Fruit fly (Drosophila melanogaster) whole organism, embryonic: Measurements from ENCODE around the gene CG32573.
A peak's percentile ranks its signal among the peaks of the same experiment; 100 is the strongest.

ENCODE experiments used
- B-H2 ChIP-seq: fragments of 200-800 bp; sonication (Bioruptor generic); optimal IDR thresholded peaks from 2 replicates; lab custom pipeline; 2018; ENCODE audit warnings: missing biosample characterization, mild to moderate bottlenecking, missing genetic modification characterization
- CG10147 ChIP-seq: fragments of 200-800 bp; sonication (Bioruptor generic); optimal IDR thresholded peaks from 2 replicates; lab custom pipeline; 2019; ENCODE audit warnings: missing biosample characterization, mild to moderate bottlenecking, missing genetic modification characterization, moderate library complexity
- CG10209 ChIP-seq: fragments of 200-800 bp; sonication (Bioruptor generic); optimal IDR thresholded peaks from 3 replicates; lab custom pipeline; 2017; ENCODE audit warnings: missing biosample characterization, mild to moderate bottlenecking, missing genetic modification characterization, missing genetic modification reagents
- CG11398 ChIP-seq: fragments of 200-800 bp; sonication (Bioruptor generic); optimal IDR thresholded peaks from 2 replicates; lab custom pipeline; 2016; ENCODE audit warnings: missing biosample characterization, missing genetic modification characterization
- CG12219 ChIP-seq: fragments of 200-800 bp; sonication (Bioruptor generic); optimal IDR thresholded peaks from 3 replicates; lab custom pipeline; 2018; ENCODE audit warnings: missing biosample characterization, mild to moderate bottlenecking, missing genetic modification characterization
- CG14050 ChIP-seq: fragments of 200-800 bp; sonication (Bioruptor generic); IDR thresholded peaks from 3 replicates; pipeline ENCODE4 v1.3.6; 2022; ENCODE audit warnings: missing biosample characterization, missing genetic modification characterization
- CG1529 ChIP-seq: fragments of 200-800 bp; sonication (Bioruptor generic); optimal IDR thresholded peaks from 3 replicates; lab custom pipeline; 2018; ENCODE audit warnings: missing biosample characterization, missing genetic modification characterization
- CG18262 ChIP-seq: fragments of 200-800 bp; optimal IDR thresholded peaks from 3 replicates; lab custom pipeline; 2019; ENCODE audit warnings: missing biosample characterization, mild to moderate bottlenecking, missing genetic modification characterization, moderate library complexity
- CG18599 ChIP-seq: fragments of 200-800 bp; sonication (Bioruptor generic); optimal IDR thresholded peaks from 3 replicates; lab custom pipeline; 2017; ENCODE audit warnings: missing biosample characterization, missing genetic modification characterization, mild to moderate bottlenecking, moderate library complexity, missing genetic modification reagents
- CG2120 ChIP-seq: fragments of 200-800 bp; sonication (Bioruptor generic); optimal IDR thresholded peaks from 3 replicates; lab custom pipeline; 2016; ENCODE audit warnings: missing biosample characterization, missing genetic modification characterization
- CG2202 ChIP-seq: fragments of 200-800 bp; sonication (Bioruptor generic); optimal IDR thresholded peaks from 2 replicates; lab custom pipeline; 2018; ENCODE audit warnings: missing biosample characterization, mild to moderate bottlenecking, missing genetic modification characterization
- CG30431 ChIP-seq: fragments of 200-800 bp; sonication (Bioruptor generic); optimal IDR thresholded peaks from 2 replicates; lab custom pipeline; 2017; ENCODE audit warnings: missing biosample characterization, missing genetic modification characterization
- CG3407 ChIP-seq: fragments of 200-800 bp; sonication (Bioruptor generic); optimal IDR thresholded peaks from 2 replicates; lab custom pipeline; 2018; ENCODE audit warnings: missing biosample characterization, mild to moderate bottlenecking, missing genetic modification characterization
- CG3838 ChIP-seq: fragments of 200-800 bp; sonication (Bioruptor generic); optimal IDR thresholded peaks from 3 replicates; lab custom pipeline; 2016; ENCODE audit warnings: missing biosample characterization, missing genetic modification characterization
- CG4328 ChIP-seq: fragments of 200-800 bp; sonication (Bioruptor generic); optimal IDR thresholded peaks from 3 replicates; lab custom pipeline; 2017; ENCODE audit warnings: missing biosample characterization, missing genetic modification reagents, missing genetic modification characterization
- CG8924 ChIP-seq: fragments of 200-800 bp; optimal IDR thresholded peaks from 3 replicates; lab custom pipeline; 2019; ENCODE audit warnings: missing biosample characterization, mild to moderate bottlenecking, missing genetic modification characterization, moderate library complexity
- CG8944 ChIP-seq: fragments of 200-800 bp; sonication (Bioruptor generic); optimal IDR thresholded peaks from 3 replicates; lab custom pipeline; 2016; ENCODE audit warnings: missing biosample characterization, missing genetic modification characterization
- CG9876 ChIP-seq: fragments of 200-800 bp; sonication (Bioruptor generic); optimal IDR thresholded peaks from 2 replicates; lab custom pipeline; 2016; ENCODE audit warnings: missing biosample characterization, missing genetic modification characterization
- Dp ChIP-seq: fragments of 200-800 bp; sonication (Bioruptor generic); optimal IDR thresholded peaks from 2 replicates; lab custom pipeline; 2018; ENCODE audit warnings: missing biosample characterization, mild to moderate bottlenecking, missing genetic modification characterization, moderate library complexity
- Hr39 ChIP-seq: fragments of >200 bp; optimal IDR thresholded peaks from 2 replicates; lab custom pipeline; 2017
- Hr78 ChIP-seq, 2 experiments: fragments of 200-800 bp in 1 of 2; fragments of >200 bp in 1 of 2; sonication (Bioruptor generic) in 1 of 2; optimal IDR thresholded peaks; 2 replicates each; lab custom pipeline; 2017 to 2019; ENCODE audit warnings: missing biosample characterization in 2 of 2, missing genetic modification characterization in 2 of 2, mild to moderate bottlenecking in 1 of 2, moderate library complexity in 1 of 2
- Lim3 ChIP-seq: fragments of 200-800 bp; sonication (Bioruptor generic); IDR thresholded peaks from 2 replicates; pipeline ENCODE4 v1.3.6; 2022; ENCODE audit warnings: missing biosample characterization, missing genetic modification characterization
- Rx ChIP-seq: fragments of 200-800 bp; sonication (Bioruptor generic); IDR thresholded peaks from 2 replicates; pipeline ENCODE4 v1.3.6; 2022; ENCODE audit warnings: missing biosample characterization, missing genetic modification characterization
- Sox100B ChIP-seq: fragments of 200-800 bp; sonication (Bioruptor generic); optimal IDR thresholded peaks from 3 replicates; lab custom pipeline; 2018; ENCODE audit warnings: missing biosample characterization, mild to moderate bottlenecking, missing genetic modification characterization
- Taf1 ChIP-seq: fragments of 200-800 bp; sonication (Bioruptor generic); IDR thresholded peaks from 2 replicates; pipeline ENCODE4 v1.3.6; 2022; ENCODE audit warnings: missing biosample characterization, missing genetic modification characterization
- Xrp1 ChIP-seq: fragments of 200-800 bp; sonication (Bioruptor generic); IDR thresholded peaks from 2 replicates; pipeline ENCODE4 v1.3.6; 2022; ENCODE audit warnings: missing biosample characterization, missing genetic modification characterization
- abd-A ChIP-seq: fragments of 200-800 bp; sonication (Bioruptor generic); optimal IDR thresholded peaks from 3 replicates; lab custom pipeline; 2019; ENCODE audit warnings: missing biosample characterization, mild to moderate bottlenecking, missing genetic modification characterization, moderate library complexity
- amos ChIP-seq: fragments of 200-800 bp; sonication (Bioruptor generic); IDR thresholded peaks from 2 replicates; pipeline ENCODE4 v1.3.6; 2022; ENCODE audit warnings: missing biosample characterization, missing genetic modification characterization; ENCODE audit not compliant: partially characterized antibody
- bbx ChIP-seq: fragments of 200-800 bp; sonication (Bioruptor generic); IDR thresholded peaks from 2 replicates; pipeline ENCODE4 v1.3.6; 2022; ENCODE audit warnings: missing biosample characterization, missing genetic modification characterization; ENCODE audit not compliant: partially characterized antibody
- cato ChIP-seq: fragments of 200-800 bp; sonication (Bioruptor generic); optimal IDR thresholded peaks from 2 replicates; lab custom pipeline; 2016; ENCODE audit warnings: missing biosample characterization, missing genetic modification characterization, borderline replicate concordance
- chm ChIP-seq: fragments of 200-800 bp; sonication (Bioruptor generic); IDR thresholded peaks from 2 replicates; pipeline ENCODE4 v1.3.6; 2022; ENCODE audit warnings: missing biosample characterization, missing genetic modification characterization
- da ChIP-seq: fragments of 200-800 bp; sonication (Bioruptor generic); optimal IDR thresholded peaks from 2 replicates; lab custom pipeline; 2016; ENCODE audit warnings: missing biosample characterization, missing genetic modification characterization
- dati ChIP-seq: fragments of 200-800 bp; sonication (Bioruptor generic); IDR thresholded peaks from 2 replicates; pipeline ENCODE4 v1.3.6; 2022; ENCODE audit warnings: missing biosample characterization, missing genetic modification characterization
- ewg ChIP-seq: fragments of 200-800 bp; sonication (Bioruptor generic); optimal IDR thresholded peaks from 3 replicates; lab custom pipeline; 2017; ENCODE audit warnings: mild to moderate bottlenecking, missing biosample characterization, missing genetic modification reagents, missing genetic modification characterization
- grn ChIP-seq: fragments of 200-800 bp; sonication (Bioruptor generic); optimal IDR thresholded peaks from 3 replicates; lab custom pipeline; 2017; ENCODE audit warnings: missing biosample characterization, missing genetic modification characterization
- h ChIP-seq: fragments of >200 bp; optimal IDR thresholded peaks from 2 replicates; lab custom pipeline; 2017
- kah ChIP-seq: fragments of 200-800 bp; sonication (Bioruptor generic); optimal IDR thresholded peaks from 2 replicates; lab custom pipeline; 2018; ENCODE audit warnings: missing biosample characterization, mild to moderate bottlenecking, missing genetic modification characterization
- mirr ChIP-seq: fragments of 200-800 bp; sonication (Bioruptor generic); optimal IDR thresholded peaks from 3 replicates; lab custom pipeline; 2018; ENCODE audit warnings: missing biosample characterization, mild to moderate bottlenecking, missing genetic modification characterization
- nerfin-2 ChIP-seq: fragments of 200-800 bp; sonication (Bioruptor generic); IDR thresholded peaks from 2 replicates; pipeline ENCODE4 v1.3.6; 2022; ENCODE audit warnings: missing biosample characterization, missing genetic modification characterization; ENCODE audit not compliant: partially characterized antibody
- pho ChIP-seq: fragments of 200-800 bp; sonication (Bioruptor generic); optimal IDR thresholded peaks from 2 replicates; lab custom pipeline; 2016; ENCODE audit warnings: missing biosample characterization, missing genetic modification characterization
- prd ChIP-seq, 3 experiments: fragments of >200 bp in 2 of 3; fragments of 200-800 bp in 1 of 3; sonication (Bioruptor generic) in 1 of 3; optimal IDR thresholded peaks in 2 of 3; IDR thresholded peaks in 1 of 3; 2 replicates in 2 of 3; 3 replicates in 1 of 3; pipeline versions ENCODE4 v1.3.6 to Lab custom; 2017 to 2022; ENCODE audit warnings: missing biosample characterization in 1 of 3, missing genetic modification characterization in 1 of 3
- pros ChIP-seq: fragments of 200-800 bp; sonication (Bioruptor generic); optimal IDR thresholded peaks from 3 replicates; lab custom pipeline; 2019; ENCODE audit warnings: missing biosample characterization, mild to moderate bottlenecking, missing genetic modification characterization, moderate library complexity
- ro ChIP-seq: fragments of 200-800 bp; sonication (Bioruptor generic); IDR thresholded peaks from 2 replicates; pipeline ENCODE4 v1.3.6; 2022; ENCODE audit warnings: missing biosample characterization, missing genetic modification characterization
- sc ChIP-seq, 3 experiments: fragments of >200 bp in 2 of 3; fragments of 200-800 bp in 1 of 3; sonication (Bioruptor generic) in 1 of 3; optimal IDR thresholded peaks; 2 replicates in 2 of 3; 3 replicates in 1 of 3; lab custom pipeline; 2017; ENCODE audit warnings: mild to moderate bottlenecking in 1 of 3, missing biosample characterization in 1 of 3, missing genetic modification characterization in 1 of 3, missing genetic modification reagents in 1 of 3
- slp2 ChIP-seq: fragments of 200-800 bp; sonication (Bioruptor generic); optimal IDR thresholded peaks from 2 replicates; lab custom pipeline; 2016; ENCODE audit warnings: missing biosample characterization, missing genetic modification characterization
- stwl ChIP-seq: fragments of 200-800 bp; sonication (Bioruptor generic); optimal IDR thresholded peaks from 3 replicates; lab custom pipeline; 2018; ENCODE audit warnings: missing biosample characterization, mild to moderate bottlenecking, missing genetic modification characterization, moderate library complexity
- tna ChIP-seq: fragments of 200-800 bp; sonication (Bioruptor generic); IDR thresholded peaks from 2 replicates; pipeline ENCODE4 v1.3.6; 2022; ENCODE audit warnings: missing biosample characterization, missing genetic modification characterization; ENCODE audit not compliant: partially characterized antibody
- wor ChIP-seq: fragments of 200-800 bp; sonication (Bioruptor generic); IDR thresholded peaks from 2 replicates; pipeline ENCODE4 v1.3.6; 2022; ENCODE audit warnings: missing biosample characterization, missing genetic modification characterization
- z ChIP-seq: fragments of 200-800 bp; sonication (Bioruptor generic); IDR thresholded peaks from 3 replicates; pipeline ENCODE4 v1.3.6; 2022; ENCODE audit warnings: missing biosample characterization, missing genetic modification characterization
- zfh1 ChIP-seq: fragments of 200-800 bp; sonication (Bioruptor generic); IDR thresholded peaks from 3 replicates; pipeline ENCODE4 v1.3.6; 2022; ENCODE audit warnings: missing biosample characterization, missing genetic modification characterization

Gene CG32573

dm6 chrX:16691440-16691839 lies 40.3 kb downstream of the CG32573 start (continued):
- TF ChIP-seq CG9876, result peak; percentile 76
- peak; percentile 78 for TF ChIP-seq CG18599 (GFP tag; lab: Kevin White, UChicago)
- peak; percentile 89 for TF ChIP-seq Rx
- peak; percentile 91 for TF ChIP-seq Xrp1 (GFP tag; lab: Robert Waterston, UW)
- TF ChIP-seq slp2 (GFP tag; lab: Kevin White, UChicago), result peak; percentile 78
- TF ChIP-seq chm (GFP tag; lab: Robert Waterston, UW), result peak; percentile 93
- TF ChIP-seq CG4328, result peak; percentile 15
- TF ChIP-seq zfh1 (GFP tag; lab: Robert Waterston, UW), result peak; percentile 94
- peak; percentile 88 for TF ChIP-seq CG1529 (GFP tag; lab: Kevin White, UChicago)
- TF ChIP-seq CG12219, result peak; percentile 86
- no peak for TF ChIP-seq nerfin-2
- no peak for TF ChIP-seq B-H2 (GFP tag; lab: Kevin White, UChicago)
- peak; percentile 81 for TF ChIP-seq ewg (GFP tag; lab: Kevin White, UChicago)
- TF ChIP-seq bbx, result no peak
- peak; percentile 67 for TF ChIP-seq CG2120 (GFP tag; lab: Kevin White, UChicago)
- TF ChIP-seq CG3838, result peak; percentile 59
- TF ChIP-seq wor (GFP tag; lab: Robert Waterston, UW), result peak; percentile 77
- peak; percentile 80 for TF ChIP-seq CG10209 (GFP tag; lab: Kevin White, UChicago)
- peak; percentile 69; the same call in 2 of the 3 replicates for TF ChIP-seq z (GFP tag; lab: Robert Waterston, UW)
- no peak for TF ChIP-seq pros (GFP tag; lab: Kevin White, UChicago)
- peak; percentile 83 for TF ChIP-seq CG8924 (tag; lab: Kevin White, UChicago)
- TF ChIP-seq tna (GFP tag; lab: Robert Waterston, UW), result no peak
- TF ChIP-seq Dp (GFP tag; lab: Kevin White, UChicago), result no peak
- no peak for TF ChIP-seq Hr39 (lab: Kevin White, UChicago)
- TF ChIP-seq mirr, result no peak
- peak; percentile 85 for TF ChIP-seq CG14050
- TF ChIP-seq cato (GFP tag; lab: Kevin White, UChicago), result peak; percentile 68
- peak; percentile 84 for TF ChIP-seq CG3407 (GFP tag; lab: Kevin White, UChicago)
- TF ChIP-seq ro (GFP tag; lab: Robert Waterston, UW), result peak; percentile 59
- 0 out of 2 replicates have a peak, but pooled peaks have one; percentile 33 for TF ChIP-seq Taf1 (GFP tag; lab: Robert Waterston, UW)
- peak; percentile 29 for TF ChIP-seq da (GFP tag; lab: Kevin White, UChicago)
- peak; percentile 84 for TF ChIP-seq CG8944
- TF ChIP-seq CG2202 (tag; lab: Kevin White, UChicago), result peak; percentile 78
- TF ChIP-seq dati, result peak; percentile 83
- TF ChIP-seq Hr78 (GFP tag; optimal IDR thresholded peaks at IDR 0.05; lab: Kevin White, UChicago), result peak in 1 of 2 experiments; percentile 65
- peak; percentile 57 for TF ChIP-seq pho (GFP tag; lab: Kevin White, UChicago)
- peak; percentile 22 for TF ChIP-seq abd-A (tag; lab: Kevin White, UChicago)
- peak; percentile 9 for TF ChIP-seq grn (GFP tag; lab: Kevin White, UChicago)
- TF ChIP-seq stwl (tag; lab: Kevin White, UChicago), result peak; percentile 6
- peak; percentile 74 for TF ChIP-seq CG30431 (GFP tag; lab: Kevin White, UChicago)
- peak; percentile 67 for TF ChIP-seq CG10147 (GFP tag; lab: Kevin White, UChicago)
- TF ChIP-seq CG18262 (tag; lab: Kevin White, UChicago), result peak; percentile 89
- TF ChIP-seq Lim3 (GFP tag; lab: Robert Waterston, UW), result peak; percentile 46; the same call in 1 of the 2 replicates
- no peak for TF ChIP-seq prd (optimal IDR thresholded peaks at IDR 0.05; lab: Kevin White, UChicago)
- TF ChIP-seq prd (GFP tag; IDR thresholded peaks at IDR 0.05; lab: Robert Waterston, UW), result peak; percentile 91
- no peak for TF ChIP-seq amos (GFP tag; lab: Robert Waterston, UW)
- TF ChIP-seq CG11398 (GFP tag; lab: Kevin White, UChicago), result peak; percentile 84
- no peak for TF ChIP-seq sc (optimal IDR thresholded peaks at IDR 0.05; lab: Kevin White, UChicago)
- TF ChIP-seq sc (GFP tag; optimal IDR thresholded peaks at IDR 0.05; lab: Kevin White, UChicago), result peak; percentile 81
- peak; percentile 66 for TF ChIP-seq kah (GFP tag; lab: Kevin White, UChicago)
- TF ChIP-seq h, result no peak
- peak; percentile 80 for TF ChIP-seq Sox100B (GFP tag; lab: Kevin White, UChicago)
